Fruit fly (Drosophila melanogaster): ENCODE results near the gene RYa-R.

Gene RYa-R

DNA sequence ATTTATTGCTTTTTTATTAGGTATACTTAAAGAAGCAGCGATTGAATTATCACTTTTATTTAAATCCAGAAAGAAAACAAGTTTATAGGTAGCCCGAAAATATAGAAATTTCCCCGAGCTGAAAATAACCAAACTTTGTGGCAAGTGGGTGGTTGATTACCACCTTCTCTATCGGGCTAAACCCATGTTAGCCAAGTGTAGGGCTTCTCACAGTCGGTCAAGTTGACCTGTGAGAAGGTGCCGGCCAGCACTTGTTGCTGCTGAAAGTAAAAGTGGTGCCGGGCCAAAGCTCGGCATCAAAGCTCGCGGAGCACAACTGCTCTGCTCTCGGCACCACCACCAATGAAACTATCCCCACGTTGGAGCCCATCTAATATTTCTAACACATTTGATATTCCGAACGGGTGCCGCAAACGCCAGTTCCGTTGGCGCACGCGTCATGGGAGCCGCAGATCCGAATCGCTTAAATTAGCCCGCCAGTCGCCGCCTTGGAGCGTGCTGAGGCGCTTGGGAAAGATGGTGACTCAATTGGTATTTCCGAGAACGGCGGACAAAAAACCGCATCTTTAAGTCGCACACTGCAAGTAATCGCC, 74.2 kb downstream of the RYa-R start (continued):
- peak; percentile 23 for TF ChIP-seq CG12769 (tag; optimal IDR thresholded peaks at IDR 0.05)
- 0 out of 3 replicates have a peak, but pooled peaks have one; percentile 26 for TF ChIP-seq CG16813 (GFP tag; IDR thresholded peaks at IDR 0.05; ENCODE audit: partially characterized antibody)
- TF ChIP-seq zfh2 (GFP tag; optimal IDR thresholded peaks at IDR 0.05): peak; percentile 9
- TF ChIP-seq CG10654 (GFP tag; optimal IDR thresholded peaks at IDR 0.05): no peak
- 0 out of 4 replicates have a peak, but pooled peaks have one; percentile 15 for TF ChIP-seq Gug (GFP tag; IDR thresholded peaks at IDR 0.05)
- no peak for TF ChIP-seq CG6272 (GFP tag; IDR thresholded peaks at IDR 0.05)
- TF ChIP-seq chinmo (GFP tag; IDR thresholded peaks at IDR 0.05; ENCODE audit: partially characterized antibody): 0 out of 4 replicates have a peak, but pooled peaks have one; percentile 71
- peak; percentile 14 for TF ChIP-seq grn (GFP tag; optimal IDR thresholded peaks at IDR 0.05)
- TF ChIP-seq Oli (tag; optimal IDR thresholded peaks at IDR 0.05): peak; percentile 31
- TF ChIP-seq crol (GFP tag; IDR thresholded peaks at IDR 0.05): no peak
- no peak for TF ChIP-seq Spps (tag; optimal IDR thresholded peaks at IDR 0.05)
- TF ChIP-seq ind (GFP tag; optimal IDR thresholded peaks at IDR 0.05): peak; percentile 20
- peak; percentile 86 for TF ChIP-seq Med (GFP tag)
- 0 out of 2 replicates have a peak, but pooled peaks have one; percentile 18 for TF ChIP-seq wor (GFP tag; IDR thresholded peaks at IDR 0.05)
- peak; percentile 7 for TF ChIP-seq CG2120 (GFP tag; optimal IDR thresholded peaks at IDR 0.05)
- TF ChIP-seq BEAF-32 (GFP tag; optimal IDR thresholded peaks at IDR 0.05): no peak
- peak in 1 of 2 experiments; percentile 16 for TF ChIP-seq Hr78 (GFP tag; optimal IDR thresholded peaks at IDR 0.05)
- TF ChIP-seq tup (GFP tag; optimal IDR thresholded peaks at IDR 0.05): no peak
- peak; percentile 29 for TF ChIP-seq lilli (GFP tag; optimal IDR thresholded peaks at IDR 0.05)
- TF ChIP-seq ttk (GFP tag; IDR thresholded peaks at IDR 0.05): 0 out of 2 replicates have a peak, but pooled peaks have one; percentile 20
- no peak for TF ChIP-seq D (optimal IDR thresholded peaks at IDR 0.05)
- TF ChIP-seq D (GFP tag; optimal IDR thresholded peaks at IDR 0.05): no peak
- 0 out of 2 replicates have a peak, but pooled peaks have one; percentile 28 for TF ChIP-seq ranshi (GFP tag; IDR thresholded peaks at IDR 0.05)
- TF ChIP-seq Hr51 (GFP tag; optimal IDR thresholded peaks at IDR 0.05): peak in 1 of 2 experiments; percentile 25

DNA sequence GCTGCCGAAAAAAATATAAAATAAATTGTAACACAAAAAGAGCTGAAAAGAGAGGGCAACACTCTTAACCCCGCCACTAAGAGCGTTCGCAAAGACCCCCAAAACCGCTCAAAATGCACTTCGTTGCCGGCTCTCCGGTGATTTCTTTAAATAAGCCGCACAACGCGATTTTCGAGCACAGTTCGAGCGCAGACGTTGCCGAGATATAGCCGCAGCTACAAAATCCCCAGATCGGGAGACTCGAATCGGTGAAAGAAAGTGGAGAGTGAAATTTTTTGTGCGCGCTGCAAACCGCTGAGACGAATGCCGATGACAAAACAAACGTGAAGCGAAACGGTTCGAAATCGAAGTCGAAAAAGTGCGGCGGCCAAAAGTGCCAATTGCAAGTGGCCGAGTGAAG, 78.9 kb downstream of the RYa-R start, which contains the start of gene CG14257:
Gene CG14257 (plus strand): TSS at position 177 of the 400 bp plus-strand sequence.
- no peak for TF ChIP-seq Fer2 (tag; optimal IDR thresholded peaks at IDR 0.05)
- TF ChIP-seq CG4854 (GFP tag; optimal IDR thresholded peaks at IDR 0.05): no peak
- TF ChIP-seq lola (GFP tag; optimal IDR thresholded peaks at IDR 0.05): no peak
- no peak for TF ChIP-seq CHES-1-like (GFP tag; optimal IDR thresholded peaks at IDR 0.05)
- no peak for TF ChIP-seq GATAe (GFP tag; conservative IDR thresholded peaks at IDR 0.05)
- no peak for TF ChIP-seq seq (GFP tag; IDR thresholded peaks at IDR 0.05)
- TF ChIP-seq esg (GFP tag; conservative IDR thresholded peaks at IDR 0.05): no peak
- no peak for TF ChIP-seq CG4820 (GFP tag; optimal IDR thresholded peaks at IDR 0.05)
- peak; percentile 44 for TF ChIP-seq sens (GFP tag)
- no peak for TF ChIP-seq br (optimal IDR thresholded peaks at IDR 0.05)
- no peak for TF ChIP-seq NFAT (GFP tag; IDR thresholded peaks at IDR 0.05)
- TF ChIP-seq Blimp-1 (GFP tag; optimal IDR thresholded peaks at IDR 0.05): peak; percentile 57
- peak in 1 of 2 experiments; percentile 49 for TF ChIP-seq Trl (optimal IDR thresholded peaks at IDR 0.05)
- no peak for TF ChIP-seq Trl (GFP tag; optimal IDR thresholded peaks at IDR 0.05)
- no peak for TF ChIP-seq CG3726 (GFP tag; IDR thresholded peaks at IDR 0.05)
- no peak for TF ChIP-seq CG13287 (GFP tag; IDR thresholded peaks at IDR 0.05; ENCODE audit: partially characterized antibody)
- no peak for TF ChIP-seq CG7928 (GFP tag; optimal IDR thresholded peaks at IDR 0.05)
- no peak for TF ChIP-seq stwl (tag; optimal IDR thresholded peaks at IDR 0.05)
- no peak for TF ChIP-seq CG7745 (tag; optimal IDR thresholded peaks at IDR 0.05)
- TF ChIP-seq Ets65A (GFP tag): no peak
- no peak for TF ChIP-seq CG12236 (GFP tag; optimal IDR thresholded peaks at IDR 0.05)
- TF ChIP-seq CG3163 (GFP tag; optimal IDR thresholded peaks at IDR 0.05): peak; percentile 86
- TF ChIP-seq CG32532 (GFP tag; IDR thresholded peaks at IDR 0.05): no peak
- TF ChIP-seq CG7357 (GFP tag; IDR thresholded peaks at IDR 0.05): no peak
- no peak for TF ChIP-seq p53 (GFP tag; optimal IDR thresholded peaks at IDR 0.05)
- TF ChIP-seq Nf-YC (tag; optimal IDR thresholded peaks at IDR 0.05): no peak
- no peak for TF ChIP-seq Opbp (GFP tag; IDR thresholded peaks at IDR 0.05; ENCODE audit: partially characterized antibody)
- TF ChIP-seq CG12155 (GFP tag; optimal IDR thresholded peaks at IDR 0.05): no peak

All from whole organism, embryonic.